Worm (Caenorhabditis elegans): ENCODE data around the gene math-6.

- no peak for TF ChIP-seq dao-5 (tag; optimal IDR thresholded peaks at IDR 0.05)
- no peak for TF ChIP-seq him-1 (tag; optimal IDR thresholded peaks at IDR 0.05)
- TF ChIP-seq W03F9.2 (tag; optimal IDR thresholded peaks at IDR 0.05) = no peak
These were observed 6.1 kb upstream of the math-6 start, which contains the start of gene math-9 for ce11 chrII:1890682-1891081.

Measured in whole organism, L4/young adult.